Worm (Caenorhabditis elegans) whole organism, young adult: ENCODE results near the gene F08F3.1.

Experiments
- B0336.3 ChIP-seq: fragments of 200-800 bp; sonication (Bioruptor generic); IDR thresholded peaks from 2 replicates; pipeline ENCODE4 v1.3.6; 2022; ENCODE audit warnings: missing genetic modification characterization, missing compliant biosample characterization
- C17E4.6 ChIP-seq: fragments of 200-800 bp; sonication (Bioruptor generic); IDR thresholded peaks from 2 replicates; pipeline ENCODE4 v1.3.6; 2022; ENCODE audit warnings: missing genetic modification reagents, missing genetic modification characterization, missing compliant biosample characterization
- F33H1.4 ChIP-seq: fragments of 200-800 bp; sonication (Bioruptor generic); IDR thresholded peaks from 2 replicates; pipeline ENCODE4 v1.3.6; 2022; ENCODE audit warnings: missing genetic modification reagents, missing genetic modification characterization, missing compliant biosample characterization
- F37B4.10 ChIP-seq: fragments of 200-800 bp; sonication (Bioruptor generic); IDR thresholded peaks from 2 replicates; pipeline ENCODE4 v1.3.6; 2022; ENCODE audit warnings: missing genetic modification characterization, missing compliant biosample characterization
- F39B2.1 ChIP-seq: fragments of 200-800 bp; sonication (Bioruptor generic); IDR thresholded peaks from 2 replicates; pipeline ENCODE4 v1.3.6; 2022; ENCODE audit warnings: missing genetic modification reagents, missing genetic modification characterization, missing compliant biosample characterization
- F55B11.4 ChIP-seq: sonication (generic microtip); optimal IDR thresholded peaks from 2 replicates; lab custom pipeline; 2016; ENCODE audit warnings: missing compliant biosample characterization, missing genetic modification characterization, borderline replicate concordance; ENCODE audit not compliant: insufficient read depth
- K11D2.4 ChIP-seq: fragments of 200-800 bp; sonication (Bioruptor generic); IDR thresholded peaks from 2 replicates; pipeline ENCODE4 v1.3.6; 2022; ENCODE audit warnings: missing genetic modification reagents, missing genetic modification characterization, missing compliant biosample characterization
- T07F8.4 ChIP-seq: sonication (generic microtip); optimal IDR thresholded peaks from 2 replicates; lab custom pipeline; 2016; ENCODE audit warnings: mild to moderate bottlenecking, missing genetic modification characterization, moderate library complexity, missing compliant biosample characterization
- Y53F4B.3 ChIP-seq: fragments of 200-800 bp; sonication (Bioruptor generic); IDR thresholded peaks from 2 replicates; pipeline ENCODE4 v1.3.6; 2022; ENCODE audit warnings: missing genetic modification reagents, missing genetic modification characterization, missing compliant biosample characterization
- Y53G8AR.9 ChIP-seq: fragments of 200-800 bp; sonication (Bioruptor generic); conservative IDR thresholded peaks from 2 replicates; pipeline ENCODE4 v1.3.6; 2022; ENCODE audit warnings: missing genetic modification reagents, missing genetic modification characterization, missing compliant biosample characterization
- Y67H2A.10 ChIP-seq: fragments of 200-800 bp; sonication (Bioruptor generic); conservative IDR thresholded peaks from 2 replicates; pipeline ENCODE4 v1.3.6; 2022; ENCODE audit warnings: missing genetic modification reagents, missing genetic modification characterization, missing compliant biosample characterization
- Y95B8A.8 ChIP-seq: fragments of 200-800 bp; sonication (Bioruptor generic); IDR thresholded peaks from 2 replicates; pipeline ENCODE4 v1.3.6; 2022; ENCODE audit warnings: missing genetic modification reagents, missing genetic modification characterization, missing compliant biosample characterization
- aptf-2 ChIP-seq: fragments of 200-800 bp; sonication (Bioruptor generic); conservative IDR thresholded peaks from 2 replicates; pipeline ENCODE4 v1.3.6; 2022; ENCODE audit warnings: missing genetic modification reagents, missing genetic modification characterization, missing compliant biosample characterization
- athp-1 ChIP-seq: sonication (generic microtip); optimal IDR thresholded peaks from 2 replicates; lab custom pipeline; 2017; ENCODE audit warnings: mild to moderate bottlenecking, missing genetic modification characterization, missing compliant biosample characterization
- bed-1 ChIP-seq: fragments of 200-800 bp; sonication (Bioruptor generic); IDR thresholded peaks from 2 replicates; pipeline ENCODE4 v1.3.6; 2022; ENCODE audit warnings: missing genetic modification reagents, missing genetic modification characterization, missing compliant biosample characterization
- ccch-3 ChIP-seq: fragments of 200-800 bp; sonication (Bioruptor generic); optimal IDR thresholded peaks from 2 replicates; lab custom pipeline; 2018; ENCODE audit warnings: mild to moderate bottlenecking, missing genetic modification characterization, missing compliant biosample characterization
- ceh-27 ChIP-seq: fragments of 200-800 bp; sonication (Bioruptor generic); optimal IDR thresholded peaks from 2 replicates; lab custom pipeline; 2018; ENCODE audit warnings: mild to moderate bottlenecking, missing genetic modification characterization, moderate library complexity, missing compliant biosample characterization
- ceh-58 ChIP-seq: fragments of 200-800 bp; sonication (Bioruptor generic); IDR thresholded peaks from 2 replicates; pipeline ENCODE4 v1.3.6; 2022; ENCODE audit warnings: missing genetic modification characterization, missing compliant biosample characterization
- chd-7 ChIP-seq: sonication (generic microtip); optimal IDR thresholded peaks from 2 replicates; lab custom pipeline; 2016; ENCODE audit warnings: mild to moderate bottlenecking, missing genetic modification characterization, moderate library complexity, missing compliant biosample characterization
- egl-18 ChIP-seq: fragments of 200-800 bp; sonication (Bioruptor generic); IDR thresholded peaks from 2 replicates; pipeline ENCODE4 v1.3.6; 2022; ENCODE audit warnings: missing genetic modification reagents, missing genetic modification characterization, missing compliant biosample characterization
- him-1 ChIP-seq: sonication (generic microtip); optimal IDR thresholded peaks from 2 replicates; lab custom pipeline; 2016; ENCODE audit warnings: missing genotype, missing genetic modification reagents, missing genetic modification characterization, missing compliant biosample characterization
- hmg-1.2 ChIP-seq: fragments of 200-800 bp; sonication (Bioruptor generic); IDR thresholded peaks from 2 replicates; pipeline ENCODE4 v1.3.6; 2022; ENCODE audit warnings: missing genetic modification reagents, missing genetic modification characterization, missing compliant biosample characterization
- hmg-20 ChIP-seq: fragments of 200-800 bp; sonication (Bioruptor generic); IDR thresholded peaks from 2 replicates; pipeline ENCODE4 v1.3.6; 2022; ENCODE audit warnings: missing genetic modification reagents, missing genetic modification characterization, missing compliant biosample characterization
- let-526 ChIP-seq: fragments of 200-800 bp; sonication (Bioruptor generic); IDR thresholded peaks from 2 replicates; pipeline ENCODE4 v1.3.6; 2022; ENCODE audit warnings: missing genetic modification reagents, missing genetic modification characterization, missing compliant biosample characterization
- lin-54 ChIP-seq: fragments of 200-800 bp; sonication (Bioruptor generic); optimal IDR thresholded peaks from 2 replicates; lab custom pipeline; 2018; ENCODE audit warnings: mild to moderate bottlenecking, missing genetic modification characterization, missing compliant biosample characterization
- lsl-1 ChIP-seq: fragments of 200-800 bp; sonication (Bioruptor generic); optimal IDR thresholded peaks from 2 replicates; lab custom pipeline; 2018; ENCODE audit warnings: mild to moderate bottlenecking, missing genetic modification characterization, moderate library complexity, missing compliant biosample characterization
- lsy-27 ChIP-seq: sonication (generic microtip); optimal IDR thresholded peaks from 2 replicates; lab custom pipeline; 2017; ENCODE audit warnings: missing genetic modification characterization, mild to moderate bottlenecking, missing compliant biosample characterization, antibody characterized with exemption, missing genotype, borderline replicate concordance; ENCODE audit not compliant: insufficient read depth
- madf-10 ChIP-seq: sonication (generic microtip); optimal IDR thresholded peaks from 2 replicates; lab custom pipeline; 2016; ENCODE audit warnings: mild to moderate bottlenecking, missing genetic modification characterization, missing compliant biosample characterization
- rcor-1 ChIP-seq: fragments of 200-800 bp; sonication (Bioruptor generic); IDR thresholded peaks from 2 replicates; pipeline ENCODE4 v1.3.6; 2022; ENCODE audit warnings: missing genetic modification reagents, missing genetic modification characterization, missing compliant biosample characterization
- rec-8 ChIP-seq, 2 experiments: sonication (generic microtip); optimal IDR thresholded peaks; 2 replicates each; lab custom pipeline; 2016; ENCODE audit warnings: mild to moderate bottlenecking in 2 of 2, missing genetic modification characterization in 2 of 2, missing genetic modification reagents in 2 of 2, missing genotype in 2 of 2, missing biosample characterization in 1 of 2, missing compliant biosample characterization in 1 of 2, moderate library complexity in 1 of 2
- repo-1 ChIP-seq: sonication (generic microtip); optimal IDR thresholded peaks from 2 replicates; lab custom pipeline; 2017; ENCODE audit warnings: mild to moderate bottlenecking, missing genetic modification characterization, missing compliant biosample characterization
- sea-2 ChIP-seq: fragments of 200-800 bp; sonication (Bioruptor generic); IDR thresholded peaks from 2 replicates; pipeline ENCODE4 v1.3.6; 2022; ENCODE audit warnings: missing genetic modification characterization, missing compliant biosample characterization
- snpc-1.3 ChIP-seq: sonication (generic microtip); optimal IDR thresholded peaks from 2 replicates; lab custom pipeline; 2017; ENCODE audit warnings: missing genetic modification characterization, mild to moderate bottlenecking, missing compliant biosample characterization, antibody characterized with exemption, moderate library complexity, missing genotype, missing genetic modification reagents; ENCODE audit not compliant: insufficient read depth
- snpc-3.4 ChIP-seq: sonication (generic microtip); optimal IDR thresholded peaks from 2 replicates; lab custom pipeline; 2017; ENCODE audit warnings: missing genetic modification characterization, mild to moderate bottlenecking, missing compliant biosample characterization, antibody characterized with exemption, moderate library complexity, missing genotype, missing genetic modification reagents
- sptf-2 ChIP-seq: fragments of 200-800 bp; sonication (Bioruptor generic); optimal IDR thresholded peaks from 2 replicates; lab custom pipeline; 2018; ENCODE audit warnings: mild to moderate bottlenecking, missing genetic modification characterization, missing compliant biosample characterization
- unc-62 ChIP-seq: fragments of 150-350 bp; optimal IDR thresholded peaks from 2 replicates; lab custom pipeline; 2014; ENCODE audit warnings: missing biosample characterization, missing genetic modification reagents, missing genetic modification characterization
- xnd-1 ChIP-seq: sonication (generic microtip); optimal IDR thresholded peaks from 2 replicates; lab custom pipeline; 2016; ENCODE audit warnings: missing genotype, missing genetic modification reagents, missing genetic modification characterization, missing compliant biosample characterization
- zfh-2 ChIP-seq: fragments of 200-800 bp; sonication (Bioruptor generic); conservative IDR thresholded peaks from 2 replicates; pipeline ENCODE4 v1.3.6; 2022; ENCODE audit warnings: missing genetic modification reagents, missing genetic modification characterization, missing compliant biosample characterization
- ztf-25 ChIP-seq: fragments of 200-800 bp; sonication (Bioruptor generic); IDR thresholded peaks from 2 replicates; pipeline ENCODE4 v1.3.6; 2022; ENCODE audit warnings: missing genetic modification reagents, missing genetic modification characterization, missing compliant biosample characterization
- ztf-28 ChIP-seq: fragments of 200-800 bp; sonication (Bioruptor generic); IDR thresholded peaks from 2 replicates; pipeline ENCODE4 v1.3.6; 2022; ENCODE audit warnings: missing genetic modification reagents, missing genetic modification characterization, missing compliant biosample characterization

Gene F08F3.1

DNA sequence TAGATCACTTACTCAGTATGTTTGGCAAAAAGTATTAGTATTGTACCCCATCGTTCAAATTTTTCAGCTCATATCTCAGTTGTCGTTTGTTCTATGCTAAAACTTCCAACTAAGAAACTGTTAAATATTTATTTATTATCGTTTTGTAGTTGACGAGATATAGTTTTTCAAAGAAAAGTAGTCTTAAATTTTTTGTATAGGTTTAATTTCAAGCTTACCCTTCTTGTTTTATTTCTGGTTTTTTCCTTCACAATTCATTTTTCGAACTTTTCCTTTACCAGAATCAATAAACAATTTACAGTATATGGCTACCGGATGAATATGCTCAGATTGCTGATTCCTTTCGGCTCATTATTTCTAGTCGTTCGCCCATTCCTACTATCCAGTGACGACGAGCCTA, at the start of gene F08F3.1:
F08F3.1 (plus strand) TSS at position 301 of the 400 bp plus-strand sequence.
- TF ChIP-seq chd-7 (tag; lab: Kevin White, UChicago), result no peak
- TF ChIP-seq T07F8.4, result no peak
- no peak for TF ChIP-seq snpc-1.3
- TF ChIP-seq C17E4.6 (GFP tag; lab: Robert Waterston, UW), result no peak
- no peak for TF ChIP-seq snpc-3.4
- TF ChIP-seq hmg-20 (GFP tag; lab: Robert Waterston, UW), result no peak
- no peak for TF ChIP-seq lin-54 (GFP tag; lab: Kevin White, UChicago)
- TF ChIP-seq lsy-27 (tag; lab: Kevin White, UChicago), result no peak
- no peak for TF ChIP-seq zfh-2 (GFP tag; lab: Robert Waterston, UW)
- no peak for TF ChIP-seq F37B4.10 (GFP tag; lab: Robert Waterston, UW)
- TF ChIP-seq ztf-25 (GFP tag; lab: Robert Waterston, UW), result no peak

DNA sequence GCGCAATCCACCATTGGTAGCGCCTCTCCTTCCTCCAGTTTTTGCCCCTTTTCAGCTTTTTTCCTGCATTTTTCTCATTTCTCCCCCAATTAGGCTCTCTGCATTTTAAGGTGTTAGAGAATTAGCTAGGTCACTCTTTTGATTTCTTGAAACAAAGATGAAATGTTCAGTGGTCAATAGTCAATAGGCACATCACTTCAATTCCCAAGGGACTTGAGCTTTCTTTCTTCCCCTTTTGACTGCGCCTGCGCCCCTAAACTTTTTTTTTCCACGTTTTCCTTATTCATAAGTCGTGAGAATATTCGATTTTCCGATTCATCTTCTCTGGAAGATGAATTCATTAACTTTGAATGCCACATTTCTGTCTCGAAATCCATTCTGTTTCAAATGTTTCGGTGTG, 42.0 kb upstream of the F08F3.1 start:
- TF ChIP-seq ccch-3 (GFP tag; lab: Kevin White, UChicago) (no peak), xnd-1 (tag; lab: Kevin White, UChicago) (no peak), Y53G8AR.9 (GFP tag; lab: Robert Waterston, UW) (no peak), Y53F4B.3 (GFP tag; lab: Robert Waterston, UW) (no peak), let-526 (GFP tag; lab: Robert Waterston, UW) (no peak), F55B11.4 (tag; lab: Kevin White, UChicago) (no peak), hmg-1.2 (GFP tag; lab: Robert Waterston, UW) (no peak), Y67H2A.10 (GFP tag; lab: Robert Waterston, UW) (no peak), sptf-2 (GFP tag; lab: Kevin White, UChicago) (no peak), F39B2.1 (GFP tag; lab: Robert Waterston, UW) (no peak), ceh-27 (GFP tag; lab: Kevin White, UChicago) (no peak), unc-62 (GFP tag; lab: Kevin White, UChicago) (no peak), aptf-2 (GFP tag; lab: Robert Waterston, UW) (no peak), egl-18 (GFP tag; lab: Robert Waterston, UW) (no peak), athp-1 (tag; lab: Kevin White, UChicago) (no peak), madf-10 (tag; lab: Kevin White, UChicago) (no peak), lin-54 (GFP tag; lab: Kevin White, UChicago) (no peak)

DNA sequence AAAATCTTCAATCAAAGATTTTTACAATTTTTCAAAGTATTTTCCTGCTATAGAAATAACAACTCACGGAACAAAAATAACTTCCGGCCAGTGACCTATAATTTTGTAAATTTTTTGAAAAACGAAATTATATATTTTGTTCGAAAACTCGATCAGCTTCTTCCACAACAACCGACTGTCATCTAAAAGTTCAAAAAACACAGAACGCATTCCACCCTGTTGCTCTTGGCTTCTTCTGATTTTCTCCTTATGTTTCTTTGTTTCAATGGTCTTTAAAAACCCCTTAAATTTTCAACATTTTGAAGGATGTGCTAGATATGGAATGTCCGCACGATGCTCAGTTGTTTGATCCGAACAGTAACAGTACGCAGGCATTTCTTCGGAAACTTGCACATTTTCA, 40.9 kb upstream of the F08F3.1 start, which contains the start of gene dmsr-7:
dmsr-7 (plus strand) TSS at position 301 of the 400 bp plus-strand sequence.
- TF ChIP-seq Y95B8A.8 (GFP tag; lab: Robert Waterston, UW), result no peak
- TF ChIP-seq, all 124 proteins: peak for 0

DNA sequence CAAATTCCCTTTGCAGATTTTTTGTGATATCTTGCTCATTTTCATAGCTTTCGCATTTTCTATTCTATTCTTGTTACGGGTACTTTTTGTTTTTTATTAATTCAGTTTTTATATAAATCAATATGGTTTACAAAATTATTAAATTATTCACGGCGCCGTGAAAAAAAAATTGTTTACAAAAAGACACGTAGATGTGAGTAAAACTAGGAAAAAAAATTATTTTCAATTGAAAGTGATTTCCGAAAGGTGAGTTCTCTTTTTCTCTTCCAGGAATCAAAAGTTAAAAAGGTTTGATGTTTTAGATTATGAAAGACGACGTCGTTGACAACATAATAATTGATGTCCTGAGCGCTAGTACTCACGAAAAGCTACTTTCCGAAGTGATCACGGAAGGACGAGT, 37.7 kb upstream of the F08F3.1 start, which contains the start of gene C25A6.1:
C25A6.1 (plus strand) TSS at position 301 of the 400 bp plus-strand sequence.
- TF ChIP-seq ceh-58 (GFP tag; lab: Robert Waterston, UW), result no peak
- no peak for TF ChIP-seq rcor-1 (GFP tag; lab: Robert Waterston, UW)
- TF ChIP-seq egl-18 (GFP tag; lab: Robert Waterston, UW), result no peak
- TF ChIP-seq F39B2.1 (GFP tag; lab: Robert Waterston, UW), result no peak
- no peak for TF ChIP-seq K11D2.4 (GFP tag; lab: Robert Waterston, UW)
- TF ChIP-seq him-1 (tag; lab: Kevin White, UChicago), result no peak
- TF ChIP-seq B0336.3, result no peak
- TF ChIP-seq bed-1 (GFP tag; lab: Robert Waterston, UW), result no peak
- TF ChIP-seq F33H1.4 (GFP tag; lab: Robert Waterston, UW), result no peak
- no peak for TF ChIP-seq sea-2 (GFP tag; lab: Robert Waterston, UW)
- no peak for TF ChIP-seq aptf-2 (GFP tag; lab: Robert Waterston, UW)
- no peak for TF ChIP-seq repo-1 (tag; lab: Kevin White, UChicago)
- no peak for TF ChIP-seq ztf-28 (GFP tag; lab: Robert Waterston, UW)
- no peak for TF ChIP-seq lsl-1 (GFP tag; lab: Kevin White, UChicago)
- no peak for TF ChIP-seq Y95B8A.8 (GFP tag; lab: Robert Waterston, UW)
- no peak for TF ChIP-seq rec-8 (tag; optimal IDR thresholded peaks at IDR 0.05; lab: Kevin White, UChicago)
